Worm (Caenorhabditis elegans) whole organism, L1 larva: Measurements from ENCODE around the gene ulp-3.

ENCODE experiments used
- jun-1 ChIP-seq: fragments of 150-350 bp; optimal IDR thresholded peaks from 2 replicates; lab custom pipeline; 2014; ENCODE audit warnings: missing biosample characterization, missing genetic modification reagents, missing genetic modification characterization
- skn-1 ChIP-seq: fragments of 150-350 bp; optimal IDR thresholded peaks from 2 replicates; lab custom pipeline; 2014; ENCODE audit warnings: missing biosample characterization, missing genetic modification characterization
- sup-37 ChIP-seq: fragments of 200-800 bp; sonication (Bioruptor generic); optimal IDR thresholded peaks from 2 replicates; lab custom pipeline; 2018; ENCODE audit warnings: mild to moderate bottlenecking, missing genetic modification characterization, missing compliant biosample characterization

- TF ChIP-seq sup-37 (GFP tag; lab: Kevin White, UChicago) (no peak), jun-1 (no peak), skn-1 (tag; lab: Kevin White, UChicago) (no peak)
Measured at ce11 chrIV:1971078-1971477, 7.6 kb downstream of the ulp-3 start.
